Fruit fly (Drosophila melanogaster) whole organism, adult: ENCODE results near the gene goe.

Experiments used
- CG11617 ChIP-seq: fragments of 200-800 bp; sonication (Bioruptor generic); optimal IDR thresholded peaks from 2 replicates; lab custom pipeline; 2017; ENCODE audit warnings: mild to moderate bottlenecking, missing biosample characterization, missing genetic modification reagents, missing genetic modification characterization
- CG12768 ChIP-seq: fragments of 200-800 bp; sonication (Bioruptor generic); optimal IDR thresholded peaks from 2 replicates; lab custom pipeline; 2017; ENCODE audit warnings: missing biosample characterization, missing genetic modification characterization, mild to moderate bottlenecking, moderate library complexity, missing genetic modification reagents
- CG14711 ChIP-seq: fragments of 200-800 bp; sonication (Bioruptor generic); optimal IDR thresholded peaks from 2 replicates; lab custom pipeline; 2018; ENCODE audit warnings: missing biosample characterization, mild to moderate bottlenecking, missing genetic modification characterization, moderate library complexity
- CG1620 ChIP-seq: fragments of 200-800 bp; sonication (Bioruptor generic); optimal IDR thresholded peaks from 2 replicates; lab custom pipeline; 2016; ENCODE audit warnings: missing biosample characterization, missing genetic modification characterization
- CG7045 ChIP-seq: fragments of 200-800 bp; sonication (Bioruptor generic); optimal IDR thresholded peaks from 2 replicates; lab custom pipeline; 2017; ENCODE audit warnings: missing biosample characterization, mild to moderate bottlenecking, missing genetic modification characterization
- CG7101 ChIP-seq: fragments of 200-800 bp; sonication (Bioruptor generic); optimal IDR thresholded peaks from 2 replicates; lab custom pipeline; 2018; ENCODE audit warnings: missing biosample characterization, mild to moderate bottlenecking, missing genetic modification characterization, moderate library complexity
- Clk ChIP-seq: fragments of 200-800 bp; sonication (Bioruptor generic); optimal IDR thresholded peaks from 2 replicates; lab custom pipeline; 2017; ENCODE audit warnings: missing biosample characterization, missing genetic modification characterization
- Mnt ChIP-seq: fragments of 200-800 bp; sonication (Bioruptor generic); optimal IDR thresholded peaks from 2 replicates; lab custom pipeline; 2016; ENCODE audit warnings: missing biosample characterization, mild to moderate bottlenecking, missing genetic modification characterization
- cnc ChIP-seq, 2 experiments: fragments of >200 bp; optimal IDR thresholded peaks; 2 replicates each; lab custom pipeline; 2017
- kay ChIP-seq: fragments of 200-800 bp; sonication (Bioruptor generic); peaks from one replicate; lab custom pipeline; 2016; ENCODE audit warnings: missing biosample characterization, missing genetic modification characterization, borderline replicate concordance
- ovo ChIP-seq: fragments of 200-800 bp; sonication (Bioruptor generic); optimal IDR thresholded peaks from 2 replicates; lab custom pipeline; 2016; ENCODE audit warnings: missing biosample characterization, missing genetic modification characterization
- tj ChIP-seq: fragments of 200-800 bp; sonication (Bioruptor generic); optimal IDR thresholded peaks from 3 replicates; lab custom pipeline; 2017; ENCODE audit warnings: missing biosample characterization, mild to moderate bottlenecking, missing genetic modification characterization, moderate library complexity
- toe ChIP-seq: fragments of 200-800 bp; sonication (Bioruptor generic); optimal IDR thresholded peaks from 2 replicates; lab custom pipeline; 2016; ENCODE audit warnings: missing biosample characterization, missing genetic modification characterization

DNA sequence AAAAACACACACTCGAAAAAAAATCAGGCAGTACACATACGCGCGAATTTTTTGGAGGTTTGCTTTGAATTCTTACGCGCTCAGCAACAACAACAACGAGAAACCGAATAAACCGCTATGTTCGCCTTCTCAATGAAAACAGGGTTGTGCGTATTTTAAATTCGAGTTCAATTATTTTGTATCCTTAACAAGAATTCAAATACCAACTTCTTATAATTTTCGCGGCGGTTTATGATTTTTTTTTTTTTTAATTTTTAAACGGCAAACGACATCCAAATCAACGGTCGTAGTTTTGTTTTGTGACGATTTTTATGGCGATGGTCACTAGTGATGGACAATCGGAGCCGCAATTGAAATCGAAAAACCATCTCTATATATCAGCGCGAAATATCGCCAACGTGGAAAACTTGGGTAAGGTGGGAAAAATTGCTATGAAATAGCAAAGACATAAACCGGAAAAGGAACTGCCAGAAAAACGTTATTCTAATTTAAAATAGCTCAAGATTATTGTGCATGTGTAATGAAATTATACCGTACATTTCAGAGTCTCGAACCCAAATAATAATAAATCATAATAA lies at the start of gene goe:
- TF ChIP-seq Mnt (GFP tag; lab: Kevin White, UChicago) (peak; percentile 74), CG12768 (GFP tag; lab: Kevin White, UChicago) (no peak), Clk (GFP tag; lab: Kevin White, UChicago) (no peak), toe (GFP tag; lab: Kevin White, UChicago) (peak; percentile 67), CG7101 (tag; lab: Kevin White, UChicago) (peak; percentile 87), kay (GFP tag; lab: Kevin White, UChicago) (peak; percentile 66), CG7045 (GFP tag; lab: Kevin White, UChicago) (no peak), CG1620 (GFP tag; lab: Kevin White, UChicago) (peak; percentile 90), CG11617 (peak; percentile 75), ovo (GFP tag; lab: Kevin White, UChicago) (peak; percentile 94), cnc (optimal IDR thresholded peaks at IDR 0.05; lab: Kevin White, UChicago) (no peak), CG14711 (tag; lab: Kevin White, UChicago) (peak; percentile 78), tj (GFP tag; lab: Kevin White, UChicago) (peak; percentile 46)
